Worm (Caenorhabditis elegans) whole organism, L2 larva: Measurements from ENCODE around the gene sdz-7.

Experiments
- C34F6.9 ChIP-seq: fragments of 150-350 bp; optimal IDR thresholded peaks from 2 replicates; lab custom pipeline; 2014; ENCODE audit warnings: missing biosample characterization, missing genetic modification characterization
- ZK546.5 ChIP-seq: sonication (generic microtip); optimal IDR thresholded peaks from 2 replicates; lab custom pipeline; 2017; ENCODE audit warnings: missing biosample characterization, missing genetic modification characterization
- ceh-16 ChIP-seq: fragments of 150-350 bp; optimal IDR thresholded peaks from 2 replicates; lab custom pipeline; 2014; ENCODE audit warnings: missing biosample characterization, missing genetic modification characterization
- lin-13 ChIP-seq: fragments of 150-350 bp; optimal IDR thresholded peaks from 2 replicates; lab custom pipeline; 2014; ENCODE audit warnings: missing biosample characterization, missing genetic modification reagents, missing genetic modification characterization
- mab-5 ChIP-seq: fragments of 150-350 bp; optimal IDR thresholded peaks from 2 replicates; lab custom pipeline; 2014; ENCODE audit warnings: missing biosample characterization, missing genetic modification characterization
- nhr-11 ChIP-seq: fragments of 150-350 bp; optimal IDR thresholded peaks from 2 replicates; lab custom pipeline; 2014; ENCODE audit warnings: missing biosample characterization, missing genetic modification characterization
- nhr-25 ChIP-seq: fragments of 150-350 bp; sonication (generic microtip); optimal IDR thresholded peaks from 3 replicates; lab custom pipeline; 2014; ENCODE audit warnings: missing biosample characterization, missing genetic modification characterization
- nhr-77 ChIP-seq: fragments of 150-350 bp; optimal IDR thresholded peaks from 2 replicates; lab custom pipeline; 2014; ENCODE audit warnings: missing biosample characterization, missing genetic modification characterization
- zag-1 ChIP-seq: fragments of 150-350 bp; optimal IDR thresholded peaks from 2 replicates; lab custom pipeline; 2014; ENCODE audit warnings: missing biosample characterization, missing genetic modification characterization

DNA sequence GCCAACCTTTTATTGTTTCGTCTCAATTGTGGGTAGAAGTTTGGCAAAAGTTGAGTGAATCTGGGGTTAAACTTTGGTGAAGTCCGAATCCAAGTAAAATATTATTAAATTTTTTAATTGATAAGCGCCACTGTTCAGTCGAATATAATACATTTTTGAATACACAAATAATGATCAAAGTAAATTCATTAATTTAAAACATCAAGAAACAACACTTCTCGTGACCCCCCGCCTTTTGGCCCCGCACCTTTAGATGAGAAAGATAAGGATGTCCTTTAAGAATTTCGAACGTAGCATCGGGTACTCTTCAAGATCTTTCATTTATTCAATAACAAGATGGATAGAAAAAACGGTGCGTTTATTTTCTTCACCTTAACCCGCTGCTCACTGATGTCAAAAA, 25.1 kb downstream of the sdz-7 start, which contains the start of gene nhr-257:
- TF ChIP-seq C34F6.9 (tag; lab: Kevin White, UChicago) = no peak
- TF ChIP-seq ZK546.5 (tag; lab: Kevin White, UChicago) = no peak
- TF ChIP-seq lin-13 (GFP tag; lab: Kevin White, UChicago) = no peak
- TF ChIP-seq nhr-11 (tag; lab: Kevin White, UChicago) = no peak
- no peak for TF ChIP-seq ceh-16 (tag; lab: Kevin White, UChicago)
- TF ChIP-seq mab-5 (tag; lab: Kevin White, UChicago) = no peak
- TF ChIP-seq nhr-25 = no peak
- TF ChIP-seq zag-1 (tag; lab: Kevin White, UChicago) = no peak
- no peak for TF ChIP-seq nhr-77 (tag; lab: Kevin White, UChicago)
